Worm (Caenorhabditis elegans): Measurements from ENCODE around the gene pqn-68.

- no peak for TF ChIP-seq ama-1 (optimal IDR thresholded peaks at IDR 0.05)
- TF ChIP-seq tra-4 (tag; optimal IDR thresholded peaks at IDR 0.05), result no peak
- TF ChIP-seq B0310.2 (tag; optimal IDR thresholded peaks at IDR 0.05), result no peak
- no peak for TF ChIP-seq hnd-1 (tag; optimal IDR thresholded peaks at IDR 0.05)
These were observed 17.5 kb upstream of the pqn-68 start, which contains the start of gene T16G1.7 for ce11 chrV:12934976-12935375.
